Worm (Caenorhabditis elegans) whole organism, late embryonic: Measurements from ENCODE around the gene F52D10.4.

Source experiments
- C38D4.7 ChIP-seq: fragments of 200-800 bp; sonication (Bioruptor generic); optimal IDR thresholded peaks from 2 replicates; lab custom pipeline; 2018; ENCODE audit warnings: mild to moderate bottlenecking, missing genetic modification characterization, moderate library complexity, missing compliant biosample characterization
- F13H6.1 ChIP-seq: sonication (generic microtip); optimal IDR thresholded peaks from 2 replicates; lab custom pipeline; 2016; ENCODE audit warnings: missing genetic modification characterization, missing compliant biosample characterization
- K02D7.2 ChIP-seq: sonication (generic microtip); optimal IDR thresholded peaks from 2 replicates; lab custom pipeline; 2017; ENCODE audit warnings: mild to moderate bottlenecking, missing genetic modification characterization, missing compliant biosample characterization
- T23F11.4 ChIP-seq: fragments of 200-800 bp; sonication (Bioruptor generic); optimal IDR thresholded peaks from 2 replicates; lab custom pipeline; 2018; ENCODE audit warnings: mild to moderate bottlenecking, missing genetic modification characterization, missing compliant biosample characterization
- Y22D7AL.16 ChIP-seq: sonication (generic microtip); optimal IDR thresholded peaks from 2 replicates; lab custom pipeline; 2016; ENCODE audit warnings: missing genetic modification characterization, missing compliant biosample characterization
- ahr-1 ChIP-seq: sonication (generic microtip); optimal IDR thresholded peaks from 2 replicates; lab custom pipeline; 2016; ENCODE audit warnings: missing genetic modification characterization, missing compliant biosample characterization
- ama-1 ChIP-seq: fragments of 150-350 bp; optimal IDR thresholded peaks from 2 replicates; lab custom pipeline; 2014
- ceh-22 ChIP-seq: sonication (generic microtip); optimal IDR thresholded peaks from 2 replicates; lab custom pipeline; 2017; ENCODE audit warnings: missing biosample characterization, missing genetic modification characterization
- ceh-31 ChIP-seq: sonication (generic microtip); optimal IDR thresholded peaks from 2 replicates; lab custom pipeline; 2016; ENCODE audit warnings: missing genetic modification characterization, missing compliant biosample characterization
- ceh-45 ChIP-seq: fragments of 200-800 bp; sonication (Bioruptor generic); IDR thresholded peaks from 2 replicates; pipeline ENCODE4 v1.3.6; 2022; ENCODE audit warnings: missing genetic modification reagents, missing genetic modification characterization, missing compliant biosample characterization
- ceh-48 ChIP-seq: sonication (generic microtip); optimal IDR thresholded peaks from 2 replicates; lab custom pipeline; 2016; ENCODE audit warnings: missing genetic modification characterization, inconsistent platforms, missing compliant biosample characterization
- ceh-6 ChIP-seq: fragments of 200-800 bp; sonication (Bioruptor generic); optimal IDR thresholded peaks from 2 replicates; lab custom pipeline; 2018; ENCODE audit warnings: mild to moderate bottlenecking, missing genetic modification characterization, missing compliant biosample characterization
- ceh-9 ChIP-seq: sonication (generic microtip); optimal IDR thresholded peaks from 2 replicates; lab custom pipeline; 2016; ENCODE audit warnings: mild to moderate bottlenecking, missing genetic modification characterization, inconsistent platforms, missing compliant biosample characterization
- che-1 ChIP-seq: sonication (generic microtip); optimal IDR thresholded peaks from 2 replicates; lab custom pipeline; 2016; ENCODE audit warnings: mild to moderate bottlenecking, missing genetic modification characterization, missing compliant biosample characterization
- dmd-4 ChIP-seq: sonication (generic microtip); optimal IDR thresholded peaks from 2 replicates; lab custom pipeline; 2016; ENCODE audit warnings: borderline replicate concordance, missing genetic modification characterization, missing compliant biosample characterization
- elt-2 ChIP-seq: sonication (generic microtip); optimal IDR thresholded peaks from 2 replicates; lab custom pipeline; 2016; ENCODE audit warnings: missing genetic modification reagents, missing genetic modification characterization, missing compliant biosample characterization
- elt-4 ChIP-seq: sonication (generic microtip); optimal IDR thresholded peaks from 2 replicates; lab custom pipeline; 2016; ENCODE audit warnings: missing genetic modification characterization, missing compliant biosample characterization
- ets-4 ChIP-seq: sonication (generic microtip); optimal IDR thresholded peaks from 2 replicates; lab custom pipeline; 2016; ENCODE audit warnings: missing genetic modification characterization, missing compliant biosample characterization
- fkh-10 ChIP-seq: fragments of 150-350 bp; optimal IDR thresholded peaks from 2 replicates; lab custom pipeline; 2014; ENCODE audit warnings: missing biosample characterization, missing genetic modification reagents, missing genetic modification characterization
- fkh-6 ChIP-seq: sonication (generic microtip); optimal IDR thresholded peaks from 2 replicates; lab custom pipeline; 2016; ENCODE audit warnings: missing genetic modification characterization, missing compliant biosample characterization
- gmeb-2 ChIP-seq: sonication (generic microtip); optimal IDR thresholded peaks from 2 replicates; lab custom pipeline; 2016; ENCODE audit warnings: missing genetic modification characterization, inconsistent platforms, missing compliant biosample characterization
- hlh-13 ChIP-seq: fragments of 200-800 bp; sonication (Bioruptor generic); optimal IDR thresholded peaks from 2 replicates; lab custom pipeline; 2018; ENCODE audit warnings: mild to moderate bottlenecking, missing genetic modification characterization, missing compliant biosample characterization
- hlh-15 ChIP-seq: sonication (generic microtip); optimal IDR thresholded peaks from 2 replicates; lab custom pipeline; 2016; ENCODE audit warnings: missing genetic modification characterization, missing compliant biosample characterization
- hlh-30 ChIP-seq: sonication (generic microtip); optimal IDR thresholded peaks from 2 replicates; lab custom pipeline; 2017; ENCODE audit warnings: antibody characterized with exemption, missing genetic modification characterization, missing compliant biosample characterization; ENCODE audit not compliant: insufficient read depth
- hlh-6 ChIP-seq: sonication (generic microtip); optimal IDR thresholded peaks from 2 replicates; lab custom pipeline; 2016; ENCODE audit warnings: missing genotype, missing genetic modification characterization, missing compliant biosample characterization
- hlh-8 ChIP-seq: sonication (generic microtip); optimal IDR thresholded peaks from 2 replicates; lab custom pipeline; 2016; ENCODE audit warnings: missing genotype, missing genetic modification characterization, missing compliant biosample characterization
- lim-6 ChIP-seq: sonication (generic microtip); optimal IDR thresholded peaks from 2 replicates; lab custom pipeline; 2016; ENCODE audit warnings: missing genetic modification characterization, missing compliant biosample characterization
- lin-11 ChIP-seq: fragments of 200-800 bp; sonication (Bioruptor generic); optimal IDR thresholded peaks from 2 replicates; lab custom pipeline; 2018; ENCODE audit warnings: mild to moderate bottlenecking, missing genetic modification characterization, missing compliant biosample characterization
- madf-2 ChIP-seq: sonication (generic microtip); optimal IDR thresholded peaks from 2 replicates; lab custom pipeline; 2017; ENCODE audit warnings: missing genetic modification characterization, missing compliant biosample characterization
- nfya-1 ChIP-seq: sonication (generic microtip); optimal IDR thresholded peaks from 2 replicates; lab custom pipeline; 2017; ENCODE audit warnings: missing genetic modification characterization, mild to moderate bottlenecking, missing compliant biosample characterization, antibody characterized with exemption, moderate library complexity
- nhr-11 ChIP-seq: fragments of 150-350 bp; optimal IDR thresholded peaks from 2 replicates; lab custom pipeline; 2014; ENCODE audit warnings: missing biosample characterization, missing genetic modification characterization
- pat-9 ChIP-seq: fragments of 200-800 bp; sonication (Bioruptor generic); optimal IDR thresholded peaks from 2 replicates; lab custom pipeline; 2018; ENCODE audit warnings: mild to moderate bottlenecking, missing genetic modification characterization, moderate library complexity, missing compliant biosample characterization
- pax-1 ChIP-seq: fragments of 150-350 bp; optimal IDR thresholded peaks from 2 replicates; lab custom pipeline; 2014; ENCODE audit warnings: missing biosample characterization, missing genetic modification characterization
- pha-2 ChIP-seq: sonication (generic microtip); optimal IDR thresholded peaks from 2 replicates; lab custom pipeline; 2017; ENCODE audit warnings: mild to moderate bottlenecking, missing genetic modification characterization, missing compliant biosample characterization
- pros-1 ChIP-seq: fragments of 150-350 bp; optimal IDR thresholded peaks from 2 replicates; lab custom pipeline; 2014; ENCODE audit warnings: missing biosample characterization, missing genetic modification reagents, missing genetic modification characterization
- rnt-1 ChIP-seq: sonication (generic microtip); optimal IDR thresholded peaks from 2 replicates; lab custom pipeline; 2016; ENCODE audit warnings: missing genetic modification characterization, missing compliant biosample characterization
- sdc-2 ChIP-seq: sonication (generic microtip); optimal IDR thresholded peaks from 2 replicates; lab custom pipeline; 2016; ENCODE audit warnings: missing genotype, missing genetic modification characterization, missing compliant biosample characterization
- sox-4 ChIP-seq: sonication (generic microtip); optimal IDR thresholded peaks from 2 replicates; lab custom pipeline; 2017; ENCODE audit warnings: mild to moderate bottlenecking, missing genetic modification characterization, inconsistent platforms, missing compliant biosample characterization
- syd-9 ChIP-seq: sonication (generic microtip); optimal IDR thresholded peaks from 2 replicates; lab custom pipeline; 2016; ENCODE audit warnings: mild to moderate bottlenecking, missing genetic modification characterization, moderate library complexity, missing compliant biosample characterization
- tbx-2 ChIP-seq: sonication (generic microtip); optimal IDR thresholded peaks from 2 replicates; lab custom pipeline; 2016; ENCODE audit warnings: missing genetic modification characterization, missing compliant biosample characterization
- ttx-3 ChIP-seq: sonication (generic microtip); optimal IDR thresholded peaks from 2 replicates; lab custom pipeline; 2016; ENCODE audit warnings: missing genetic modification reagents, missing genetic modification characterization, missing compliant biosample characterization
- unc-3 ChIP-seq, 2 experiments: fragments of 200-800 bp in 1 of 2; sonication (Bioruptor generic) in 1 of 2; sonication (generic microtip) in 1 of 2; conservative IDR thresholded peaks in 1 of 2; optimal IDR thresholded peaks in 1 of 2; 2 replicates each; pipeline versions ENCODE4 v1.3.6 to Lab custom; 2016 to 2022; ENCODE audit warnings: missing compliant biosample characterization in 2 of 2, missing genetic modification characterization in 2 of 2, missing genetic modification reagents in 1 of 2
- unc-42 ChIP-seq: sonication (generic microtip); optimal IDR thresholded peaks from 2 replicates; lab custom pipeline; 2016; ENCODE audit warnings: missing genotype, missing genetic modification characterization, missing compliant biosample characterization
- unc-55 ChIP-seq: sonication (generic microtip); optimal IDR thresholded peaks from 2 replicates; lab custom pipeline; 2017; ENCODE audit warnings: missing biosample characterization, missing genetic modification reagents, missing genetic modification characterization
- unc-86 ChIP-seq: sonication (generic microtip); optimal IDR thresholded peaks from 2 replicates; lab custom pipeline; 2016; ENCODE audit warnings: missing genetic modification characterization, missing compliant biosample characterization
- zip-5 ChIP-seq: sonication (generic microtip); optimal IDR thresholded peaks from 2 replicates; lab custom pipeline; 2016; ENCODE audit warnings: missing genetic modification characterization, missing compliant biosample characterization
- ztf-16 ChIP-seq: sonication (generic microtip); optimal IDR thresholded peaks from 2 replicates; lab custom pipeline; 2017; ENCODE audit warnings: missing genetic modification characterization, missing compliant biosample characterization

The F52D10.4 gene

ce11 chrX:11645517-11645916, 28.2 kb downstream of the F52D10.4 start:
- TF ChIP-seq elt-2 (peak; percentile 24), sox-4 (no peak), hlh-8 (tag; lab: Kevin White, UChicago) (no peak), ceh-45 (no peak), madf-2 (no peak), lim-6 (tag; lab: Kevin White, UChicago) (no peak)
- TF ChIP-seq, all 69 proteins: peak for 1

- no peak for TF ChIP-seq ama-1
- no peak for TF ChIP-seq hlh-15 (tag; lab: Kevin White, UChicago)
- TF ChIP-seq che-1 (tag; lab: Kevin White, UChicago) = no peak
- TF ChIP-seq zip-5 = no peak
- TF ChIP-seq hlh-30 (tag; lab: Kevin White, UChicago) = no peak
- no peak for TF ChIP-seq ztf-16
- TF ChIP-seq ceh-6 = no peak
Measured at ce11 chrX:11647165-11647564, 29.9 kb downstream of the F52D10.4 start, which contains the start of gene T04F8.8. Gene T04F8.8 (plus strand): TSS chrX:11647465.

DNA sequence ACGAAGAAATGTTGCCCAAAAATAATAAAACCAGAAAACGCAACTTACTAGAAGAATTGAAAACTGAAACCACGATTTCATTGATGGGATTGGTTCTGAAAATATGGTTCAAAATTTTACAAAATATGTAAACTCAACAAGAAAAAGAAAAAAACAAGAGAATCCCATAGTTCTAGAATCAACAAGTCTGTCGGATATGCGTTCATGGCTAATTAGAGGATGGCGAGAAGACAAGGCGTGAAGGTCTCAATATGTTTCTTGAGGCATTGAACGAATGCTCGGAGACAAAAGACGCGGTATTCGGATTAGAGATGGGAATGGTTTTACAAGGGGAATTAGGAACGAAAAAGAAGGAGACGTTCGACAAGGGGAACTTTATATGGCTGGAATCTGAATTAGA, 33.5 kb downstream of the F52D10.4 start, which contains the start of gene cutl-11:
cutl-11 (minus strand) TSS at position 101 of the 400 bp plus-strand sequence.
- TF ChIP-seq lim-6 (tag; lab: Kevin White, UChicago) = no peak
- TF ChIP-seq pax-1 (tag; lab: Kevin White, UChicago) = no peak
- TF ChIP-seq Y22D7AL.16 (tag; lab: Kevin White, UChicago) = no peak
- TF ChIP-seq madf-2 = no peak
- TF ChIP-seq nhr-11 (tag; lab: Kevin White, UChicago) = no peak
- TF ChIP-seq fkh-10 = no peak
- no peak for TF ChIP-seq ceh-6
- TF ChIP-seq hlh-8 (tag; lab: Kevin White, UChicago) = no peak
- TF ChIP-seq ceh-48 (tag; lab: Kevin White, UChicago) = no peak
- no peak for TF ChIP-seq ceh-22 (tag; lab: Kevin White, UChicago)
- TF ChIP-seq lin-11 = no peak
- no peak for TF ChIP-seq ahr-1 (tag; lab: Kevin White, UChicago)
- TF ChIP-seq unc-3 (GFP tag; conservative IDR thresholded peaks at IDR 0.05; lab: Robert Waterston, UW) = no peak
- TF ChIP-seq unc-3 (tag; optimal IDR thresholded peaks at IDR 0.05; lab: Kevin White, UChicago) = no peak
- TF ChIP-seq pat-9 (tag; lab: Kevin White, UChicago) = no peak
- no peak for TF ChIP-seq C38D4.7
- no peak for TF ChIP-seq hlh-13
- TF ChIP-seq pha-2 = no peak
- TF ChIP-seq dmd-4 (tag; lab: Kevin White, UChicago) = no peak
- TF ChIP-seq ceh-9 (tag; lab: Kevin White, UChicago) = no peak
- no peak for TF ChIP-seq gmeb-2 (tag; lab: Kevin White, UChicago)

- TF ChIP-seq ets-4 (tag; lab: Kevin White, UChicago) = no peak
- no peak for TF ChIP-seq pat-9 (tag; lab: Kevin White, UChicago)
- TF ChIP-seq tbx-2 (tag; lab: Kevin White, UChicago) = peak; percentile 5
- TF ChIP-seq rnt-1 (tag; lab: Kevin White, UChicago) = no peak
- peak; percentile 32 for TF ChIP-seq sdc-2 (tag; lab: Kevin White, UChicago)
- TF ChIP-seq ceh-48 (tag; lab: Kevin White, UChicago) = peak; percentile 32
- TF ChIP-seq F13H6.1 (tag; lab: Kevin White, UChicago) = no peak
- no peak for TF ChIP-seq T23F11.4 (GFP tag; lab: Kevin White, UChicago)
- no peak for TF ChIP-seq sox-4
- TF ChIP-seq fkh-10 = no peak
- no peak for TF ChIP-seq fkh-6
- peak; percentile 33 for TF ChIP-seq unc-55 (GFP tag; lab: Kevin White, UChicago)
- no peak for TF ChIP-seq ttx-3
- TF ChIP-seq elt-4 (tag; lab: Kevin White, UChicago) = no peak
- no peak for TF ChIP-seq hlh-6 (tag; lab: Kevin White, UChicago)
- TF ChIP-seq ceh-31 = peak; percentile 57
- no peak for TF ChIP-seq K02D7.2 (tag; lab: Kevin White, UChicago)
- TF ChIP-seq pha-2 = no peak
- no peak for TF ChIP-seq lin-11
- peak; percentile 17 for TF ChIP-seq unc-42 (tag; lab: Kevin White, UChicago)
- TF ChIP-seq ama-1 = no peak
- no peak for TF ChIP-seq pax-1 (tag; lab: Kevin White, UChicago)
- TF ChIP-seq hlh-8 (tag; lab: Kevin White, UChicago) = no peak
- TF ChIP-seq unc-86 (tag; lab: Kevin White, UChicago) = no peak
- TF ChIP-seq Y22D7AL.16 (tag; lab: Kevin White, UChicago) = no peak
- TF ChIP-seq syd-9 (tag; lab: Kevin White, UChicago) = no peak
- TF ChIP-seq che-1 (tag; lab: Kevin White, UChicago) = no peak
- TF ChIP-seq nfya-1 (tag; lab: Kevin White, UChicago) = peak; percentile 53
- no peak for TF ChIP-seq pros-1 (tag; lab: Kevin White, UChicago)
Measured at ce11 chrX:11656519-11657006, 39.3 kb downstream of the F52D10.4 start, which contains the start of gene T04F8.2. Gene T04F8.2 (minus strand): TSS chrX:11656569.
